Worm (Caenorhabditis elegans) whole organism, young adult: ENCODE results near the gene K10C2.12.

Experiments used
- F57C9.4 ChIP-seq: sonication (generic microtip); optimal IDR thresholded peaks from 2 replicates; lab custom pipeline; 2017; ENCODE audit warnings: mild to moderate bottlenecking, missing genetic modification characterization, missing compliant biosample characterization
- efl-1 ChIP-seq: fragments of 150-350 bp; optimal IDR thresholded peaks from 2 replicates; lab custom pipeline; 2014; ENCODE audit warnings: missing biosample characterization, missing genetic modification reagents, missing genetic modification characterization
- nfyb-1 ChIP-seq: fragments of 200-800 bp; sonication (Bioruptor generic); IDR thresholded peaks from 2 replicates; pipeline ENCODE4 v1.3.6; 2022; ENCODE audit warnings: missing genetic modification reagents, missing genetic modification characterization, missing compliant biosample characterization
- snpc-3.4 ChIP-seq: sonication (generic microtip); optimal IDR thresholded peaks from 2 replicates; lab custom pipeline; 2017; ENCODE audit warnings: missing genetic modification characterization, mild to moderate bottlenecking, missing compliant biosample characterization, antibody characterized with exemption, moderate library complexity, missing genotype, missing genetic modification reagents
- tlf-1 ChIP-seq: fragments of 200-800 bp; sonication (Bioruptor generic); optimal IDR thresholded peaks from 2 replicates; lab custom pipeline; 2018; ENCODE audit warnings: mild to moderate bottlenecking, missing genetic modification characterization, missing compliant biosample characterization
- ztf-26 ChIP-seq: sonication (generic microtip); optimal IDR thresholded peaks from 2 replicates; lab custom pipeline; 2017; ENCODE audit warnings: missing genetic modification characterization, missing compliant biosample characterization

- TF ChIP-seq F57C9.4 (tag; lab: Kevin White, UChicago) (no peak), efl-1 (no peak), nfyb-1 (GFP tag; lab: Robert Waterston, UW) (peak; percentile 88), tlf-1 (GFP tag; lab: Kevin White, UChicago) (no peak), ztf-26 (peak; percentile 57), snpc-3.4 (tag; lab: Kevin White, UChicago) (peak; percentile 39)
These were observed 49.1 kb downstream of the K10C2.12 start for ce11 chrX:6371192-6372116.
